Worm (Caenorhabditis elegans): ENCODE data around the gene art-1.

The art-1 gene

DNA sequence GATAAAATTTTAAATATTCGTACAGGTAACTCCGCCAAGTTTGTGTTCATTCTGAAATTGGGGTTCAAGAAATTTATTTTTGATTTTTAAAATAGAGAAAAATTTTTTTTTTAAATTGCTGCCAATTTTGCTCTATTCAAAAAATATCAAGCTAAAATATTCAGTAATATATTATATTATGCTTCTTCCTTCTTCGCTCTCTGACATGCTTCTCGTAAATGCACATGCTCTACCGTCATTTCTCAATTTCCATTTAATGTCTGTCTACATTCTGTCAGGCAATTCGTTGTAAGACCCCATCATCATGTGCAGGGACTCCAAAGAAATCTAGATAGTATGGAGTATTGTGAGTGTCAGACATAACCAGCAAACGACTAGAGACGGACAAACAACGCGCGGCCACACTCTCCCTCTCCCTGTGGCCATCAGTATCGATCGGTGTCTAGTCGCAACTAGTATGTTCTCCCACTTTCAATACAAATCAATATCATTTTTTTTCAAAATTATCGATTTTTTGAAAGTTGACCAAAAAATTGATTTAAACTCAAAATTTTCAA, 20.7 kb downstream of the art-1 start, which contains the start of the genes malt-1 and ceh-38 (continued):
- no peak for TF ChIP-seq F39B2.1 (GFP tag; IDR thresholded peaks at IDR 0.05)
- TF ChIP-seq somi-1 (GFP tag; optimal IDR thresholded peaks at IDR 0.05): peak; percentile 56
- TF ChIP-seq ccch-3 (GFP tag; optimal IDR thresholded peaks at IDR 0.05): peak; percentile 28
- TF ChIP-seq lir-1 (GFP tag; conservative IDR thresholded peaks at IDR 0.05): peak; percentile 66
- TF ChIP-seq dpl-1 (GFP tag; optimal IDR thresholded peaks at IDR 0.05): peak; percentile 20
- peak; percentile 66; the same call in 1 of the 2 replicates for TF ChIP-seq zfh-2 (GFP tag; conservative IDR thresholded peaks at IDR 0.05)
- TF ChIP-seq cebp-1 (GFP tag; IDR thresholded peaks at IDR 0.05): peak; percentile 63; the same call in 1 of the 2 replicates
- peak; percentile 90 for TF ChIP-seq cebp-1 (tag; optimal IDR thresholded peaks at IDR 0.05)
- TF ChIP-seq ZK185.1 (tag; optimal IDR thresholded peaks at IDR 0.05; ENCODE audit: poor library complexity, severe bottlenecking): peak; percentile 91
- no peak for TF ChIP-seq sea-2 (GFP tag; IDR thresholded peaks at IDR 0.05)
- peak in 1 of 3 experiments; percentile 63 for TF ChIP-seq lin-35 (GFP tag; optimal IDR thresholded peaks at IDR 0.05)
- peak; percentile 50; the same call in 1 of the 2 replicates for TF ChIP-seq rcor-1 (GFP tag; IDR thresholded peaks at IDR 0.05)
- peak; percentile 90 for TF ChIP-seq nhr-80 (tag; optimal IDR thresholded peaks at IDR 0.05)
- peak; percentile 69 for TF ChIP-seq lin-54 (GFP tag; optimal IDR thresholded peaks at IDR 0.05)
- TF ChIP-seq repo-1 (tag; optimal IDR thresholded peaks at IDR 0.05): peak; percentile 42
- no peak for TF ChIP-seq aptf-2 (GFP tag; conservative IDR thresholded peaks at IDR 0.05)
- TF ChIP-seq madf-3 (GFP tag; IDR thresholded peaks at IDR 0.05): 0 out of 2 replicates have a peak, but pooled peaks have one; percentile 7
- TF ChIP-seq C06A6.2 (GFP tag; conservative IDR thresholded peaks at IDR 0.05): peak; percentile 77
- TF ChIP-seq chd-7 (tag; optimal IDR thresholded peaks at IDR 0.05): peak; percentile 67
- no peak for TF ChIP-seq nhr-120 (GFP tag; IDR thresholded peaks at IDR 0.05)
- TF ChIP-seq snpc-1.1 (tag; optimal IDR thresholded peaks at IDR 0.05; ENCODE audit: insufficient read depth): peak; percentile 0
- TF ChIP-seq ztf-22 (GFP tag; optimal IDR thresholded peaks at IDR 0.05): no peak
- TF ChIP-seq ceh-40 (GFP tag; IDR thresholded peaks at IDR 0.05): no peak
- TF ChIP-seq F33H1.4 (GFP tag; IDR thresholded peaks at IDR 0.05): peak; percentile 90
- TF ChIP-seq athp-1 (tag; optimal IDR thresholded peaks at IDR 0.05): peak; percentile 68
- peak; percentile 62 for TF ChIP-seq attf-3 (GFP tag; conservative IDR thresholded peaks at IDR 0.05)
- no peak for TF ChIP-seq attf-6 (GFP tag; IDR thresholded peaks at IDR 0.05)
- TF ChIP-seq ceh-27 (GFP tag; optimal IDR thresholded peaks at IDR 0.05): peak; percentile 83
- peak; percentile 5 for TF ChIP-seq snpc-1.3 (tag; optimal IDR thresholded peaks at IDR 0.05; ENCODE audit: insufficient read depth)
- peak; percentile 86 for TF ChIP-seq hmg-1.2 (GFP tag; IDR thresholded peaks at IDR 0.05)
- TF ChIP-seq C17E4.6 (GFP tag; IDR thresholded peaks at IDR 0.05): no peak
- TF ChIP-seq mes-4 (tag; optimal IDR thresholded peaks at IDR 0.05): no peak
- peak; percentile 71 for TF ChIP-seq gei-17 (GFP tag; optimal IDR thresholded peaks at IDR 0.05)
- peak; percentile 24 for TF ChIP-seq F52B5.7 (tag; optimal IDR thresholded peaks at IDR 0.05)
- peak; percentile 17 for TF ChIP-seq akir-1 (GFP tag; optimal IDR thresholded peaks at IDR 0.05)
- TF ChIP-seq bed-2 (GFP tag; IDR thresholded peaks at IDR 0.05): no peak
- TF ChIP-seq B0019.2 (GFP tag; conservative IDR thresholded peaks at IDR 0.05): no peak
- TF ChIP-seq lin-26 (GFP tag; IDR thresholded peaks at IDR 0.05): 0 out of 2 replicates have a peak, but pooled peaks have one; percentile 41
- no peak for TF ChIP-seq Y95B8A.8 (GFP tag; IDR thresholded peaks at IDR 0.05)
- TF ChIP-seq K11D2.4 (GFP tag; IDR thresholded peaks at IDR 0.05): peak; percentile 58; the same call in 1 of the 2 replicates
- no peak for TF ChIP-seq Y53F4B.3 (GFP tag; IDR thresholded peaks at IDR 0.05)
- TF ChIP-seq dox-1 (GFP tag; IDR thresholded peaks at IDR 0.05): peak; percentile 83
- 0 out of 2 replicates have a peak, but pooled peaks have one; percentile 41 for TF ChIP-seq let-526 (GFP tag; IDR thresholded peaks at IDR 0.05)
- TF ChIP-seq tbp1 (GFP tag; optimal IDR thresholded peaks at IDR 0.05): peak; percentile 65
- peak; percentile 98 for TF ChIP-seq attf-5 (GFP tag; optimal IDR thresholded peaks at IDR 0.05)
- TF ChIP-seq nfyb-1 (GFP tag; IDR thresholded peaks at IDR 0.05): peak; percentile 89
- TF ChIP-seq mcd-1 (GFP tag; IDR thresholded peaks at IDR 0.05): peak; percentile 75

All from whole organism, young adult.